Worm (Caenorhabditis elegans): ENCODE measurements around the gene mlc-2.

ce11 chrX:17428803-17429202 lies 27.6 kb downstream of the mlc-2 start, which contains the start of gene pbo-6:
- no peak for TF ChIP-seq ztf-1 (GFP tag; conservative IDR thresholded peaks at IDR 0.05)
- no peak for TF ChIP-seq unc-62 (GFP tag; optimal IDR thresholded peaks at IDR 0.05)
- no peak for TF ChIP-seq nhr-77 (tag; optimal IDR thresholded peaks at IDR 0.05)
- no peak for TF ChIP-seq lin-13 (GFP tag; optimal IDR thresholded peaks at IDR 0.05)
- TF ChIP-seq ceh-16 (tag; optimal IDR thresholded peaks at IDR 0.05), result no peak
- no peak for TF ChIP-seq F13H6.1 (tag; optimal IDR thresholded peaks at IDR 0.05)

Measured in whole organism, L2 larva.